Fruit fly (Drosophila melanogaster): ENCODE measurements around the gene CG34057.

- TF ChIP-seq CG7101 (tag; optimal IDR thresholded peaks at IDR 0.05) (no peak), Hr96 (GFP tag; optimal IDR thresholded peaks at IDR 0.05) (no peak), bab1 (GFP tag; optimal IDR thresholded peaks at IDR 0.05) (no peak)
Measured at dm6 chr3L:901442-901841, 4.3 kb downstream of the CG34057 start.
